Fruit fly (Drosophila melanogaster): ENCODE measurements around the gene Dhdds.

DNA sequence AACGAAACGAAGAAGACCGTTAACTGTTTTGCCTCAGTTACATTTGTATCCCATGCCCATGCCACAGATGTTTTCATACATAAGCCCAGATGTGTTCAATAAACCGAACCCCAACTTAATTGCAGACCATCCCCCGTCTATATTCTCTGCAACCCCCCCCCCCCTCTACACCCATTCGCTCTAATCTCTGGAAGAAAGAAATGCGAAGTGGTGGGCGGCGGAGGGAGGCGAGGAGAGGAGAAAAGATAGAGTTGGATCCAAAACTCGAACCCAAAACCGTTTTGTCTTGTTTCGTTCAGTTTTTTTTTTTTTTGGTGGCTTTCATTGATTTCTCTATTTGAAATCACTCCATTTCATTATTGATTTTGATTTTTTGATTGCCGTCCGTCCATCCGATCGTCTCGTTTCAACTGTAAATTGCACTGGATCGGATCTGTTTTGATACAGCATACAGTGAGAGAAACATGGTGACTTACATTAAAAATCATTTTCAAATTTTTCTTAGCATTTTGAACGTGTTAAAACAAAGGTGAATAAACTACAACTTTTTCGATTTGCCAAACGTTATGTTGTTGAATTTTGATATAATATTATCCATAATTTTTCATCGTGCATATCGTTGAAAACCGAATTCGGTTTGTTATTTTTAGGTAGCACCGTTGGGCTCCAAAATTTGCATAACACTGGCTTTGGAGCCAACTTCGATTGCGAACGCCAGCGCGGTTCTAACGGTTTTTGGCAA is 42.5 kb upstream of the Dhdds start:
- TF ChIP-seq pan (optimal IDR thresholded peaks at IDR 0.05) (no peak), EcR (GFP tag; optimal IDR thresholded peaks at IDR 0.05) (no peak), psq (optimal IDR thresholded peaks at IDR 0.05) (no peak), Dll (optimal IDR thresholded peaks at IDR 0.05) (no peak)
